Fruit fly (Drosophila melanogaster) whole organism, embryonic: ENCODE measurements around the gene CG42489.

Experiments used
- ATbp ChIP-seq: fragments of 200-800 bp; sonication (Bioruptor generic); optimal IDR thresholded peaks from 2 replicates; lab custom pipeline; 2017; ENCODE audit warnings: missing biosample characterization, mild to moderate bottlenecking, missing genetic modification characterization, missing genetic modification reagents
- Abd-B ChIP-seq: fragments of 200-800 bp; sonication (Bioruptor generic); optimal IDR thresholded peaks from 2 replicates; lab custom pipeline; 2018; ENCODE audit warnings: missing biosample characterization, mild to moderate bottlenecking, missing genetic modification characterization, moderate library complexity
- Bteb2 ChIP-seq: fragments of 200-800 bp; sonication (Bioruptor generic); optimal IDR thresholded peaks from 2 replicates; lab custom pipeline; 2016; ENCODE audit warnings: missing biosample characterization, missing genetic modification characterization
- CG10431 ChIP-seq: fragments of 200-800 bp; sonication (Bioruptor generic); optimal IDR thresholded peaks from 3 replicates; lab custom pipeline; 2018; ENCODE audit warnings: missing biosample characterization, mild to moderate bottlenecking, missing genetic modification characterization
- CG10543 ChIP-seq: fragments of 200-800 bp; sonication (Bioruptor generic); optimal IDR thresholded peaks from 3 replicates; lab custom pipeline; 2017; ENCODE audit warnings: missing biosample characterization, mild to moderate bottlenecking, missing genetic modification characterization, moderate library complexity
- CG11085 ChIP-seq: fragments of 200-800 bp; sonication (Bioruptor generic); IDR thresholded peaks from 2 replicates; pipeline ENCODE4 v1.3.6; 2022; ENCODE audit warnings: missing biosample characterization, missing genetic modification characterization
- CG11560 ChIP-seq: fragments of 200-800 bp; sonication (Bioruptor generic); IDR thresholded peaks from 3 replicates; pipeline ENCODE4 v1.3.6; 2022; ENCODE audit warnings: missing biosample characterization, missing genetic modification characterization
- CG12659 ChIP-seq: fragments of 200-800 bp; sonication (Bioruptor generic); optimal IDR thresholded peaks from 3 replicates; lab custom pipeline; 2017; ENCODE audit warnings: mild to moderate bottlenecking, missing biosample characterization, missing genetic modification reagents, missing genetic modification characterization
- CG12942 ChIP-seq: fragments of 200-800 bp; sonication (Bioruptor generic); optimal IDR thresholded peaks from 3 replicates; lab custom pipeline; 2016; ENCODE audit warnings: missing biosample characterization, missing genetic modification characterization
- CG1792 ChIP-seq: fragments of 200-800 bp; sonication (Bioruptor generic); optimal IDR thresholded peaks from 2 replicates; lab custom pipeline; 2016; ENCODE audit warnings: missing biosample characterization, missing genetic modification characterization
- CG2129 ChIP-seq: fragments of 200-800 bp; sonication (Bioruptor generic); IDR thresholded peaks from 2 replicates; pipeline ENCODE4 v1.3.6; 2022; ENCODE audit warnings: missing biosample characterization, missing genetic modification characterization; ENCODE audit not compliant: partially characterized antibody
- CG2202 ChIP-seq: fragments of 200-800 bp; sonication (Bioruptor generic); optimal IDR thresholded peaks from 2 replicates; lab custom pipeline; 2018; ENCODE audit warnings: missing biosample characterization, mild to moderate bottlenecking, missing genetic modification characterization
- CG2712 ChIP-seq: fragments of 200-800 bp; optimal IDR thresholded peaks from 3 replicates; lab custom pipeline; 2019; ENCODE audit warnings: missing biosample characterization, mild to moderate bottlenecking, missing genetic modification characterization, moderate library complexity
- CG30020 ChIP-seq: fragments of 200-800 bp; optimal IDR thresholded peaks from 2 replicates; lab custom pipeline; 2019; ENCODE audit warnings: missing biosample characterization, mild to moderate bottlenecking, missing genetic modification characterization, moderate library complexity
- CG31365 ChIP-seq: fragments of 200-800 bp; sonication (Bioruptor generic); optimal IDR thresholded peaks from 2 replicates; lab custom pipeline; 2018; ENCODE audit warnings: missing biosample characterization, mild to moderate bottlenecking, missing genetic modification characterization
- CG3163 ChIP-seq: fragments of 200-800 bp; sonication (Bioruptor generic); optimal IDR thresholded peaks from 3 replicates; lab custom pipeline; 2016; ENCODE audit warnings: missing biosample characterization, missing genetic modification characterization
- CG32532 ChIP-seq: fragments of 200-800 bp; sonication (Bioruptor generic); IDR thresholded peaks from 2 replicates; pipeline ENCODE4 v1.3.6; 2022; ENCODE audit warnings: missing biosample characterization, missing genetic modification characterization
- CG32767 ChIP-seq: fragments of 200-800 bp; sonication (Bioruptor generic); IDR thresholded peaks from 2 replicates; pipeline ENCODE4 v1.3.6; 2022; ENCODE audit warnings: missing biosample characterization, missing genetic modification characterization
- CG4854 ChIP-seq: fragments of 200-800 bp; sonication (Bioruptor generic); optimal IDR thresholded peaks from 2 replicates; lab custom pipeline; 2016; ENCODE audit warnings: missing biosample characterization, missing genetic modification characterization, inconsistent platforms
- CG6765 ChIP-seq: fragments of 200-800 bp; sonication (Bioruptor generic); optimal IDR thresholded peaks from 3 replicates; lab custom pipeline; 2017; ENCODE audit warnings: missing biosample characterization, mild to moderate bottlenecking, missing genetic modification characterization
- CG7745 ChIP-seq: fragments of 200-800 bp; sonication (Bioruptor generic); optimal IDR thresholded peaks from 2 replicates; lab custom pipeline; 2018; ENCODE audit warnings: missing biosample characterization, mild to moderate bottlenecking, missing genetic modification characterization, moderate library complexity
- CG8765 ChIP-seq: fragments of 200-800 bp; sonication (Bioruptor generic); IDR thresholded peaks from 2 replicates; pipeline ENCODE4 v1.3.6; 2022; ENCODE audit warnings: missing biosample characterization, missing genetic modification characterization
- CG9797 ChIP-seq: fragments of 200-800 bp; sonication (Bioruptor generic); optimal IDR thresholded peaks from 3 replicates; lab custom pipeline; 2018; ENCODE audit warnings: missing biosample characterization, mild to moderate bottlenecking, missing genetic modification characterization
- Camta ChIP-seq: fragments of 200-800 bp; sonication (Bioruptor generic); optimal IDR thresholded peaks from 2 replicates; lab custom pipeline; 2016; ENCODE audit warnings: missing biosample characterization, missing genetic modification characterization
- CkIIα-i1 ChIP-seq: fragments of 200-800 bp; sonication (Bioruptor generic); IDR thresholded peaks from 2 replicates; pipeline ENCODE4 v1.3.6; 2022; ENCODE audit warnings: missing biosample characterization, missing genetic modification characterization
- Dip3 ChIP-seq: fragments of 200-800 bp; sonication (Bioruptor generic); optimal IDR thresholded peaks from 3 replicates; lab custom pipeline; 2016; ENCODE audit warnings: missing biosample characterization, missing genetic modification characterization
- Dref ChIP-seq: fragments of 200-800 bp; sonication (Bioruptor generic); IDR thresholded peaks from 2 replicates; pipeline ENCODE4 v1.3.6; 2022; ENCODE audit warnings: missing biosample characterization, missing genetic modification characterization
- ERR ChIP-seq: fragments of 200-800 bp; sonication (Bioruptor generic); optimal IDR thresholded peaks from 2 replicates; lab custom pipeline; 2016; ENCODE audit warnings: missing biosample characterization, missing genetic modification characterization
- Ets65A ChIP-seq: fragments of 200-800 bp; sonication (Bioruptor generic); peaks from one replicate; lab custom pipeline; 2016; ENCODE audit warnings: missing biosample characterization, missing genetic modification characterization
- H15 ChIP-seq: fragments of 200-800 bp; sonication (Bioruptor generic); IDR thresholded peaks from 3 replicates; pipeline ENCODE4 v1.3.6; 2022; ENCODE audit warnings: missing biosample characterization, missing genetic modification characterization
- HLHmδ ChIP-seq: fragments of 200-800 bp; sonication (Bioruptor generic); optimal IDR thresholded peaks from 2 replicates; lab custom pipeline; 2018; ENCODE audit warnings: missing biosample characterization, mild to moderate bottlenecking, missing genetic modification characterization, moderate library complexity
- PHDP ChIP-seq: fragments of 200-800 bp; sonication (Bioruptor generic); optimal IDR thresholded peaks from 3 replicates; lab custom pipeline; 2018; ENCODE audit warnings: missing biosample characterization, mild to moderate bottlenecking, missing genetic modification characterization, moderate library complexity
- Ptx1 ChIP-seq: fragments of 200-800 bp; sonication (Bioruptor generic); IDR thresholded peaks from 2 replicates; pipeline ENCODE4 v1.3.6; 2022; ENCODE audit warnings: missing biosample characterization, missing genetic modification characterization
- Ravus ChIP-seq: fragments of 200-800 bp; sonication (Bioruptor generic); IDR thresholded peaks from 2 replicates; pipeline ENCODE4 v1.3.6; 2022; ENCODE audit warnings: missing biosample characterization, missing genetic modification characterization
- TFAM ChIP-seq: fragments of 200-800 bp; sonication (Bioruptor generic); optimal IDR thresholded peaks from 2 replicates; lab custom pipeline; 2017; ENCODE audit warnings: missing biosample characterization, missing genetic modification characterization, inconsistent platforms
- aop ChIP-seq: fragments of 200-800 bp; sonication (Bioruptor generic); IDR thresholded peaks from 2 replicates; pipeline ENCODE4 v1.3.6; 2022; ENCODE audit warnings: missing biosample characterization, missing genetic modification characterization
- bcd ChIP-seq: fragments of 200-800 bp; sonication (Bioruptor generic); optimal IDR thresholded peaks from 2 replicates; lab custom pipeline; 2017; ENCODE audit warnings: missing biosample characterization, mild to moderate bottlenecking, missing genetic modification characterization
- ci ChIP-seq: fragments of 200-800 bp; sonication (Bioruptor generic); IDR thresholded peaks from 3 replicates; pipeline ENCODE4 v1.3.6; 2022; ENCODE audit warnings: missing biosample characterization, missing genetic modification characterization
- dpn ChIP-seq, 2 experiments: fragments of 200-800 bp; sonication (Bioruptor generic); optimal IDR thresholded peaks; 3 replicates each; lab custom pipeline; 2016; ENCODE audit warnings: missing biosample characterization in 2 of 2, missing genetic modification characterization in 2 of 2
- gce ChIP-seq: fragments of 200-800 bp; sonication (Bioruptor generic); IDR thresholded peaks from 3 replicates; pipeline ENCODE4 v1.3.6; 2022; ENCODE audit warnings: missing biosample characterization, missing genetic modification characterization
- lmd ChIP-seq: fragments of 200-800 bp; sonication (Bioruptor generic); IDR thresholded peaks from 2 replicates; pipeline ENCODE4 v1.3.6; 2022; ENCODE audit warnings: missing biosample characterization, missing genetic modification characterization
- nmo ChIP-seq: fragments of 200-800 bp; sonication (Bioruptor generic); optimal IDR thresholded peaks from 2 replicates; lab custom pipeline; 2018; ENCODE audit warnings: missing biosample characterization, mild to moderate bottlenecking, missing genetic modification characterization, moderate library complexity
- otp ChIP-seq: fragments of 200-800 bp; sonication (Bioruptor generic); IDR thresholded peaks from 3 replicates; pipeline ENCODE4, ENCODE4 v1.3.6; 2022; ENCODE audit warnings: missing biosample characterization, missing genetic modification characterization
- pita ChIP-seq: fragments of 200-800 bp; sonication (Bioruptor generic); optimal IDR thresholded peaks from 2 replicates; lab custom pipeline; 2017; ENCODE audit warnings: missing biosample characterization, mild to moderate bottlenecking, missing genetic modification characterization
- pros ChIP-seq: fragments of 200-800 bp; sonication (Bioruptor generic); optimal IDR thresholded peaks from 3 replicates; lab custom pipeline; 2019; ENCODE audit warnings: missing biosample characterization, mild to moderate bottlenecking, missing genetic modification characterization, moderate library complexity
- sim ChIP-seq: fragments of 200-800 bp; sonication (Bioruptor generic); IDR thresholded peaks from 2 replicates; pipeline ENCODE4 v1.3.6; 2022; ENCODE audit warnings: missing biosample characterization, missing genetic modification characterization
- tin ChIP-seq: fragments of 200-800 bp; sonication (Bioruptor generic); optimal IDR thresholded peaks from 3 replicates; lab custom pipeline; 2016; ENCODE audit warnings: missing biosample characterization, missing genetic modification characterization
- ttk ChIP-seq: fragments of 200-800 bp; sonication (Bioruptor generic); IDR thresholded peaks from 2 replicates; pipeline ENCODE4 v2.1.2; 2022; ENCODE audit warnings: missing biosample characterization, missing genetic modification characterization
- vfl ChIP-seq: fragments of 200-800 bp; sonication (Bioruptor generic); optimal IDR thresholded peaks from 2 replicates; lab custom pipeline; 2016; ENCODE audit warnings: missing biosample characterization, missing genetic modification characterization
- zen2 ChIP-seq: fragments of 200-800 bp; sonication (Bioruptor generic); IDR thresholded peaks from 3 replicates; pipeline ENCODE4 v1.3.6; 2022; ENCODE audit warnings: missing biosample characterization, missing genetic modification characterization; ENCODE audit not compliant: partially characterized antibody

The CG42489 gene

dm6 chr3R:8659200-8659897 is 4.8 kb upstream of the CG42489 start (continued):
- peak; percentile 47 for TF ChIP-seq ATbp (GFP tag; lab: Kevin White, UChicago)
- TF ChIP-seq aop (GFP tag; lab: Robert Waterston, UW): no peak
- TF ChIP-seq ERR (GFP tag; lab: Kevin White, UChicago): peak; percentile 19
- no peak for TF ChIP-seq CG1792 (GFP tag; lab: Kevin White, UChicago)
- TF ChIP-seq CG4854 (GFP tag; lab: Kevin White, UChicago): no peak
- no peak for TF ChIP-seq CG2202 (tag; lab: Kevin White, UChicago)
- peak; percentile 37; the same call in 1 of the 3 replicates for TF ChIP-seq otp (GFP tag; lab: Robert Waterston, UW)
- peak; percentile 79 for TF ChIP-seq CG10543
- 0 out of 2 replicates have a peak, but pooled peaks have one; percentile 2 for TF ChIP-seq Dref (GFP tag; lab: Robert Waterston, UW)
- TF ChIP-seq lmd (GFP tag; lab: Robert Waterston, UW): peak; percentile 23; the same call in 1 of the 2 replicates
- TF ChIP-seq CG11560 (tag; lab: Robert Waterston, UW): no peak
- no peak for TF ChIP-seq TFAM
- TF ChIP-seq nmo (GFP tag; lab: Kevin White, UChicago): peak; percentile 45
- TF ChIP-seq CG7745 (tag; lab: Kevin White, UChicago): no peak
- TF ChIP-seq Camta (GFP tag; lab: Kevin White, UChicago): peak; percentile 64
- peak; percentile 34 for TF ChIP-seq Bteb2
- peak; percentile 22 for TF ChIP-seq CG12942
- no peak for TF ChIP-seq HLHmδ (GFP tag; lab: Kevin White, UChicago)
- TF ChIP-seq Dip3 (GFP tag; lab: Kevin White, UChicago): peak; percentile 53
- TF ChIP-seq CG32767 (GFP tag; lab: Robert Waterston, UW): peak; percentile 70
- TF ChIP-seq zen2: no peak
- TF ChIP-seq CG12659 (GFP tag; lab: Kevin White, UChicago): peak; percentile 78
- TF ChIP-seq Ptx1 (GFP tag; lab: Robert Waterston, UW): peak; percentile 58; the same call in 1 of the 2 replicates
- TF ChIP-seq tin (GFP tag; lab: Kevin White, UChicago): peak; percentile 16
- TF ChIP-seq CG31365 (tag; lab: Kevin White, UChicago): peak; percentile 23
- TF ChIP-seq PHDP (tag; lab: Kevin White, UChicago): peak; percentile 62
- TF ChIP-seq CG6765: no peak
- TF ChIP-seq CG2712 (tag; lab: Kevin White, UChicago): peak; percentile 51
- peak; percentile 79 for TF ChIP-seq ci (GFP tag; lab: Robert Waterston, UW)
- no peak for TF ChIP-seq sim (GFP tag; lab: Robert Waterston, UW)
- no peak for TF ChIP-seq CkIIα-i1 (GFP tag; lab: Robert Waterston, UW)
- TF ChIP-seq Abd-B (GFP tag; lab: Kevin White, UChicago): peak; percentile 27
- TF ChIP-seq CG32532: peak; percentile 71
- TF ChIP-seq CG10431 (GFP tag; lab: Kevin White, UChicago): peak; percentile 66
- no peak for TF ChIP-seq vfl
- no peak for TF ChIP-seq CG3163 (GFP tag; lab: Kevin White, UChicago)
- no peak for TF ChIP-seq Ets65A
- no peak for TF ChIP-seq CG30020 (tag; lab: Kevin White, UChicago)
- peak; percentile 34 for TF ChIP-seq pros (GFP tag; lab: Kevin White, UChicago)
- peak; percentile 36 to 57 for TF ChIP-seq dpn (GFP tag; optimal IDR thresholded peaks at IDR 0.05; lab: Kevin White, UChicago)
- no peak for TF ChIP-seq CG8765
- TF ChIP-seq Ravus (GFP tag; lab: Robert Waterston, UW): no peak
- TF ChIP-seq gce (GFP tag; lab: Robert Waterston, UW): peak; percentile 55; the same call in 1 of the 3 replicates
- TF ChIP-seq pita (GFP tag; lab: Kevin White, UChicago): no peak
- no peak for TF ChIP-seq CG2129
- peak; percentile 47 for TF ChIP-seq bcd (GFP tag; lab: Kevin White, UChicago)
- TF ChIP-seq ttk: peak; percentile 28; the same call in 1 of the 2 replicates
- no peak for TF ChIP-seq CG11085 (GFP tag; lab: Robert Waterston, UW)
- TF ChIP-seq CG9797 (GFP tag; lab: Kevin White, UChicago): no peak
- TF ChIP-seq H15 (GFP tag; lab: Robert Waterston, UW): no peak
